Fruit fly (Drosophila melanogaster) whole organism: ENCODE data around the gene CG7332.

Experiments
- EcR ChIP-seq, 2 experiments: fragments of >200 bp; optimal IDR thresholded peaks; 2 replicates each; lab custom pipeline; 2017; ENCODE audit warnings: missing biosample characterization in 2 of 2, missing genetic modification characterization in 2 of 2, missing genetic modification reagents in 2 of 2
- pan ChIP-seq: fragments of >200 bp; optimal IDR thresholded peaks from 2 replicates; lab custom pipeline; 2017
- psq ChIP-seq: fragments of >200 bp; optimal IDR thresholded peaks from 2 replicates; lab custom pipeline; 2017
- usp ChIP-seq: fragments of >200 bp; optimal IDR thresholded peaks from 2 replicates; lab custom pipeline; 2017; ENCODE audit warnings: missing biosample characterization, missing genetic modification characterization, mixed read lengths

DNA sequence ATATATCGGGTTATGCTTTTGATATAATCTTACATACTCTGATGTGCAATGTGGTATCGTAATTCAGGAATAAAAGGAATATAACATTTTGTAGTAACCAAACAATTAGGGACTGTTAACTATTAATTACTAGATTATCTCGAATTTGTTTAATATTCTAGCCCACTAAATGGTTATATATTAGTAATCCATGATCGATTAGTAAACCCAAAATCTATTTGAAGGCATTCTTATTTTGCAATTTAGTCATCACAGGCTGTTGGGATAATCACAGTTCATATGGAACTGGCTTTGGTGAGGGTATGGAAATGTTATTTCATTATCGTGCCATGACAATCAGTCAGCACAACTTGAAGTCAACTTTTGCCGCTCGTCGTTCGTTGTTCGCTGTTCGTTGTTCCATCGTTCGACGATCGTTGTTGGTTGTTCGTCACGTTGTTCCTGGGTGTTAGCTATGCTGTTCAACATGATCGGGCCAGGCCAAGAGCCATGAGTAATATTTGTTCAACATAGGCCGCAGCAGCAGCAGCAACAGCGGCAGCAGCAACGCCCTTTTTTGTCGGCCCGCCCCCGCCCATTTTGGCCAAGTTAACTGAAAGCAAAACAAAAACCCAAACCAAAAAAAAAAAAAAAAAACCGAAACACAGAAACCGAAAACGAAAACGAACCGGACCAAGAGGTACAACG is 41.5 kb downstream of the CG7332 start:
- TF ChIP-seq pan (no peak), EcR (GFP tag; optimal IDR thresholded peaks at IDR 0.05; lab: Kevin White, UChicago) (no peak), usp (GFP tag; lab: Kevin White, UChicago) (no peak), psq (no peak)
